Worm (Caenorhabditis elegans): ENCODE data around the gene C18D11.10.
A peak's percentile ranks its signal among the peaks of the same experiment; 100 is the strongest.

C18D11.10 gene

DNA sequence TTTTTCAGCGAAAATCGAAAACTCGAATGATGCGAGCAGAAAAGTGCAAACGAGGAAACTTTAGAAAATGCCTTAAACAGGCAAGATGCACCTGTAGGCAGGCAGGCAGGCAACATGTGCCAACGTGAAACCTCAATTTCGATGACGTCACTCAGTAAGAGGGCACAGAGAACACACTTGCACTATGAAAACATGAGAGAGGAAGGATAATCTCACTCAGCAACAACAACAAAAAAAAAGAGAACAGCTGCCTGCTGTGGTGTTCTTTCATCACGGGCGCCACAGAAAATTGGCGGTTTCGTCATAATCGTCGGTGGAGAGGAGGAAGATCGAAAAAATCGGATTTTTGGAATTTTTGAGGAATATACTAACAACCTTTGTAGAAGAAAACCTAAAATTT is 26.6 kb downstream of the C18D11.10 start (continued):
- no peak for TF ChIP-seq elt-2 (tag; optimal IDR thresholded peaks at IDR 0.05)
- TF ChIP-seq snu-23 (GFP tag; optimal IDR thresholded peaks at IDR 0.05), result no peak
- TF ChIP-seq swsn-7 (tag; optimal IDR thresholded peaks at IDR 0.05), result no peak
- TF ChIP-seq alr-1 (tag; optimal IDR thresholded peaks at IDR 0.05; ENCODE audit: borderline replicate concordance), result no peak
- no peak for TF ChIP-seq C04F5.9 (tag; optimal IDR thresholded peaks at IDR 0.05)
- no peak for TF ChIP-seq tbx-2 (tag; optimal IDR thresholded peaks at IDR 0.05)

DNA sequence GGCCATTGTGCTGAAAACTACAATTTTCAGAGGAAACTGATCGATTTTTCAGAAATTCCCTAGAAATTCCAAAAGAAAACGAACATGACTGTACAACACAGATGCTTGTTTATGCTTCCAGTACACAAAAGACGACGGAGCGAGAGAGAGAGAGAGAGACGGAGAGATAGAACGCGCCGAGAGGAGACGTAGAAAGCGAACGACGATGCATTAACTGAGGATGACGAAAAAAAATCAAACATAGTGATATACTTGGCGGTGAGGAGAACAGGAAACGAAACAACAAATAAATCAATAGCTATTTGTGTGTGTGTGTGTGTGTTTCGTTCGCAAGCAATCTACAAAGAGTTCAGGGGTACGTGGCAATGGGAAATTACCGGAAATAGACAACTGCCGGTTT is 27.3 kb downstream of the C18D11.10 start:
- TF ChIP-seq zip-4 (GFP tag; optimal IDR thresholded peaks at IDR 0.05) (no peak), efl-3 (GFP tag; optimal IDR thresholded peaks at IDR 0.05) (no peak), lsy-2 (tag; optimal IDR thresholded peaks at IDR 0.05) (peak in 1 of 2 experiments; percentile 34), blmp-1 (tag; optimal IDR thresholded peaks at IDR 0.05) (peak; percentile 71), mep-1 (tag; optimal IDR thresholded peaks at IDR 0.05) (peak; percentile 15), efl-1 (optimal IDR thresholded peaks at IDR 0.05) (peak in 1 of 2 experiments; percentile 30), efl-1 (GFP tag; optimal IDR thresholded peaks at IDR 0.05 in 1 of 2) (no peak), lin-14 (GFP tag; optimal IDR thresholded peaks at IDR 0.05) (peak; percentile 53)

DNA sequence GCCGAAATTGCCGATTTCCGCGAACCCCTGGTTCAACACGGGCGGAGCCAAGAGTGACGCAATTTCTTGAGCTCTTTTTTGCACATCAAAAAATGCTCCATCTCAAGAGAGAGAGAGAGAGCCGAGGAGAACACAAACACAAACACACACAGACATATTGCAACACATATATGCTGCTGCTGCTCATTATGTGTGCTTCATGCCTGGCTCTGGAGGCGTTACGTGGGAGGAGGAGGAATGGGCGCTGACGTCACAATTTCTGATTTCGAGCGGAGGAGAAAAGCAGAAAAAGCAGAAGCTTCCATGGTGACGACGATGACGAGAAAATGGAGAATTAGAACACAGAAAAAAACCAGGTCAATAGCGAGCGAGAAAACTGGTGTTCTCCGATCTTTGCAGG is 28.5 kb downstream of the C18D11.10 start:
- no peak for TF ChIP-seq rnt-1 (tag; optimal IDR thresholded peaks at IDR 0.05)
- TF ChIP-seq nhr-47 (tag; optimal IDR thresholded peaks at IDR 0.05), result peak; percentile 17
- TF ChIP-seq pqm-1 (tag; optimal IDR thresholded peaks at IDR 0.05), result no peak
- peak; percentile 55 for TF ChIP-seq nhr-71 (tag; optimal IDR thresholded peaks at IDR 0.05)
- no peak for TF ChIP-seq ceh-63 (GFP tag; optimal IDR thresholded peaks at IDR 0.05)
- TF ChIP-seq pax-3 (tag; optimal IDR thresholded peaks at IDR 0.05), result no peak
- TF ChIP-seq F16B12.6 (tag; optimal IDR thresholded peaks at IDR 0.05), result no peak
- TF ChIP-seq alr-1 (tag; optimal IDR thresholded peaks at IDR 0.05; ENCODE audit: borderline replicate concordance), result no peak
- no peak for TF ChIP-seq hlh-17 (GFP tag; optimal IDR thresholded peaks at IDR 0.05; ENCODE audit: borderline replicate concordance)
- TF ChIP-seq zag-1 (tag; optimal IDR thresholded peaks at IDR 0.05), result no peak
- TF ChIP-seq lin-14 (GFP tag; optimal IDR thresholded peaks at IDR 0.05), result peak; percentile 59
- TF ChIP-seq mef-2 (tag; optimal IDR thresholded peaks at IDR 0.05), result no peak
- TF ChIP-seq isw-1 (GFP tag; IDR thresholded peaks at IDR 0.05), result no peak
- TF ChIP-seq unc-86 (tag; optimal IDR thresholded peaks at IDR 0.05), result no peak
- TF ChIP-seq nhr-85 (tag), result no peak
- TF ChIP-seq nhr-12 (tag; optimal IDR thresholded peaks at IDR 0.05), result no peak
- no peak for TF ChIP-seq elt-3 (tag; optimal IDR thresholded peaks at IDR 0.05)
- TF ChIP-seq elt-2 (tag; optimal IDR thresholded peaks at IDR 0.05), result no peak
- no peak for TF ChIP-seq mep-1 (tag; optimal IDR thresholded peaks at IDR 0.05)
- no peak for TF ChIP-seq xbp-1 (tag; optimal IDR thresholded peaks at IDR 0.05)
- TF ChIP-seq nhr-77 (tag; optimal IDR thresholded peaks at IDR 0.05), result no peak
- TF ChIP-seq C34B4.2 (tag; optimal IDR thresholded peaks at IDR 0.05), result no peak
- TF ChIP-seq ceh-90 (tag; optimal IDR thresholded peaks at IDR 0.05), result no peak
- no peak for TF ChIP-seq nhr-28 (tag; optimal IDR thresholded peaks at IDR 0.05)
- TF ChIP-seq dsc-1 (tag; optimal IDR thresholded peaks at IDR 0.05), result peak; percentile 31
- no peak for TF ChIP-seq ceh-8 (GFP tag; optimal IDR thresholded peaks at IDR 0.05)
- no peak for TF ChIP-seq swsn-7 (tag; optimal IDR thresholded peaks at IDR 0.05)
- TF ChIP-seq ets-5 (GFP tag; IDR thresholded peaks at IDR 0.05), result no peak
- no peak for TF ChIP-seq nhr-84 (tag; optimal IDR thresholded peaks at IDR 0.05)
- no peak for TF ChIP-seq aha-1 (tag; optimal IDR thresholded peaks at IDR 0.05)
- TF ChIP-seq nhr-76 (tag; optimal IDR thresholded peaks at IDR 0.05), result no peak
- no peak for TF ChIP-seq lin-13 (GFP tag; optimal IDR thresholded peaks at IDR 0.05)
- no peak for TF ChIP-seq hpl-2 (GFP tag; optimal IDR thresholded peaks at IDR 0.05)
- no peak for TF ChIP-seq grh-1 (GFP tag; IDR thresholded peaks at IDR 0.05)
- no peak for TF ChIP-seq nhr-237 (tag; optimal IDR thresholded peaks at IDR 0.05)
- no peak for TF ChIP-seq skn-1 (tag; optimal IDR thresholded peaks at IDR 0.05)
- no peak for TF ChIP-seq nhr-19 (GFP tag; conservative IDR thresholded peaks at IDR 0.05)
- no peak for TF ChIP-seq tlp-1 (tag; optimal IDR thresholded peaks at IDR 0.05)
- no peak for TF ChIP-seq dpl-1 (GFP tag; optimal IDR thresholded peaks at IDR 0.05)
- TF ChIP-seq C04F5.9 (tag; optimal IDR thresholded peaks at IDR 0.05), result no peak
- no peak for TF ChIP-seq unc-130 (tag; optimal IDR thresholded peaks at IDR 0.05)
- TF ChIP-seq fos-1 (tag; optimal IDR thresholded peaks at IDR 0.05), result no peak
